Worm (Caenorhabditis elegans): ENCODE measurements around the gene T22B7.22.

ce11 chrX:5659614-5660013, at the start of gene T22B7.22:
- TF ChIP-seq F10E7.11 (tag; optimal IDR thresholded peaks at IDR 0.05) (no peak), nfya-1 (tag; optimal IDR thresholded peaks at IDR 0.05; ENCODE audit: borderline replicate concordance, insufficient read depth) (no peak), Y53G8AR.9 (GFP tag; conservative IDR thresholded peaks at IDR 0.05) (no peak), efl-1 (GFP tag; optimal IDR thresholded peaks at IDR 0.05) (no peak), let-526 (GFP tag; IDR thresholded peaks at IDR 0.05) (no peak), pha-4 (tag; optimal IDR thresholded peaks at IDR 0.05) (no peak), ztf-6 (GFP tag; IDR thresholded peaks at IDR 0.05) (no peak), snpc-1.3 (tag; optimal IDR thresholded peaks at IDR 0.05; ENCODE audit: insufficient read depth) (no peak)
